Worm (Caenorhabditis elegans): Measurements from ENCODE around the gene H03E18.1.

- TF ChIP-seq lin-13 (GFP tag; optimal IDR thresholded peaks at IDR 0.05) (no peak), ama-1 (optimal IDR thresholded peaks at IDR 0.05) (no peak), nhr-237 (tag; optimal IDR thresholded peaks at IDR 0.05) (no peak), mdl-1 (tag; optimal IDR thresholded peaks at IDR 0.05) (peak; percentile 67 to 72), lin-39 (tag; optimal IDR thresholded peaks at IDR 0.05) (no peak), lsy-2 (tag; optimal IDR thresholded peaks at IDR 0.05) (peak in 1 of 2 experiments; percentile 23)
Observed at ce11 chrX:8481716-8482115, 26.0 kb upstream of the H03E18.1 start.
